Worm (Caenorhabditis elegans) whole organism, L4 larva: Measurements from ENCODE around the gene F09C6.12.

Experiments
- R02D3.7 ChIP-seq: fragments of 150-350 bp; sonication (generic microtip); optimal IDR thresholded peaks from 3 replicates; lab custom pipeline; 2014; ENCODE audit warnings: missing biosample characterization, missing genetic modification characterization
- T20F7.1 ChIP-seq: fragments of 200-800 bp; sonication (Bioruptor generic); optimal IDR thresholded peaks from 2 replicates; lab custom pipeline; 2018; ENCODE audit warnings: mild to moderate bottlenecking, missing genetic modification characterization, missing compliant biosample characterization
- dve-1 ChIP-seq: sonication (generic microtip); optimal IDR thresholded peaks from 2 replicates; lab custom pipeline; 2017; ENCODE audit warnings: antibody characterized with exemption, mild to moderate bottlenecking, missing genetic modification characterization, missing compliant biosample characterization; ENCODE audit not compliant: insufficient read depth
- egl-27 ChIP-seq: sonication (generic microtip); optimal IDR thresholded peaks from 3 replicates; lab custom pipeline; 2017; ENCODE audit warnings: missing biosample characterization, missing genetic modification reagents, missing genetic modification characterization
- jun-1 ChIP-seq: fragments of 150-350 bp; optimal IDR thresholded peaks from 2 replicates; lab custom pipeline; 2014; ENCODE audit warnings: missing biosample characterization, missing genetic modification reagents, missing genetic modification characterization
- lin-1 ChIP-seq: fragments of 200-800 bp; sonication (Bioruptor generic); IDR thresholded peaks from 2 replicates; pipeline ENCODE4 v1.3.6; 2022; ENCODE audit warnings: missing genetic modification reagents, missing genetic modification characterization, missing compliant biosample characterization
- mxl-2 ChIP-seq: fragments of 200-800 bp; sonication (Bioruptor generic); conservative IDR thresholded peaks from 2 replicates; pipeline ENCODE4 v1.3.6; 2022; ENCODE audit warnings: missing genetic modification reagents, missing genetic modification characterization, missing compliant biosample characterization
- snpc-4 ChIP-seq: fragments of 150-350 bp; optimal IDR thresholded peaks from 2 replicates; lab custom pipeline; 2014; ENCODE audit warnings: missing biosample characterization, missing genetic modification characterization
- unc-130 ChIP-seq: sonication (generic microtip); optimal IDR thresholded peaks from 2 replicates; lab custom pipeline; 2016; ENCODE audit warnings: missing genetic modification reagents, missing genetic modification characterization, missing compliant biosample characterization
- ztf-11 ChIP-seq: fragments of 150-350 bp; optimal IDR thresholded peaks from 2 replicates; lab custom pipeline; 2014; ENCODE audit warnings: missing biosample characterization, missing genetic modification characterization

DNA sequence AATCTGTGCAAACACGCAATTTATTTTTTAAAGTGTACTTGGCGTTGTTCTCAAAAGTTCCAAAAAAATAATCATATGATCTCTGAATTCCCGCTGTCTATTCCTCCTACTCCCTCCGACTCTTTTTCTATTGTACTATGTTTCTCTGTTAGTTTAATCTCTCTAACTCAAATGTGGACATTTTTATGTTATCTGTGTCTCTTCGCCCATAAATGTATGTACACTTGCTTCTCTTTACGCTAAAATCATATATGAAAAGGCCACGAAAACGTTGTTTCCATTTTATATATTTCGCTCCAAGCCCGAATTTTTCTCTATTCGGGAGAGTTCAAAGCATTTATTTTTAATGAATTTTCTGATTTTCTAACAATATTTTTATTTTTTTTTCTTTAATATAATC, 28.2 kb downstream of the F09C6.12 start:
- TF ChIP-seq T20F7.1 (GFP tag; lab: Kevin White, UChicago) (no peak), egl-27 (tag; lab: Kevin White, UChicago) (no peak), R02D3.7 (tag; lab: Kevin White, UChicago) (no peak), lin-1 (GFP tag; lab: Robert Waterston, UW) (no peak), snpc-4 (tag; lab: Kevin White, UChicago) (no peak), dve-1 (tag; lab: Kevin White, UChicago) (no peak), unc-130 (GFP tag; lab: Kevin White, UChicago) (no peak), ztf-11 (tag; lab: Kevin White, UChicago) (no peak), jun-1 (tag; lab: Kevin White, UChicago) (no peak), mxl-2 (no peak)
